Worm (Caenorhabditis elegans) whole organism, late embryonic: ENCODE results near the gene F46B6.4.

Experiments
- K02D7.2 ChIP-seq: sonication (generic microtip); optimal IDR thresholded peaks from 2 replicates; lab custom pipeline; 2017; ENCODE audit warnings: mild to moderate bottlenecking, missing genetic modification characterization, missing compliant biosample characterization
- ceh-24 ChIP-seq: sonication (generic microtip); optimal IDR thresholded peaks from 2 replicates; lab custom pipeline; 2016; ENCODE audit warnings: mild to moderate bottlenecking, missing genetic modification characterization, missing compliant biosample characterization
- dmd-4 ChIP-seq: sonication (generic microtip); optimal IDR thresholded peaks from 2 replicates; lab custom pipeline; 2016; ENCODE audit warnings: borderline replicate concordance, missing genetic modification characterization, missing compliant biosample characterization
- fkh-10 ChIP-seq: fragments of 150-350 bp; optimal IDR thresholded peaks from 2 replicates; lab custom pipeline; 2014; ENCODE audit warnings: missing biosample characterization, missing genetic modification reagents, missing genetic modification characterization
- lim-6 ChIP-seq: sonication (generic microtip); optimal IDR thresholded peaks from 2 replicates; lab custom pipeline; 2016; ENCODE audit warnings: missing genetic modification characterization, missing compliant biosample characterization
- pha-4 ChIP-seq: fragments of 150-350 bp; optimal IDR thresholded peaks from 2 replicates; lab custom pipeline; 2018; ENCODE audit warnings: missing biosample characterization, missing genetic modification reagents, missing genetic modification characterization
- pqm-1 ChIP-seq: sonication (generic microtip); optimal IDR thresholded peaks from 2 replicates; lab custom pipeline; 2016; ENCODE audit warnings: missing genetic modification characterization, missing compliant biosample characterization

ce11 chrV:9777645-9778044 lies 1.7 kb downstream of the F46B6.4 start, which contains the start of gene smg-4:
- TF ChIP-seq pqm-1 (tag; lab: Kevin White, UChicago) (no peak), lim-6 (no peak), dmd-4 (no peak), pha-4 (tag; lab: Kevin White, UChicago) (no peak), fkh-10 (no peak), ceh-24 (no peak), K02D7.2 (tag; lab: Kevin White, UChicago) (no peak)
